Worm (Caenorhabditis elegans): ENCODE data around the gene F09F9.2.

ce11 chrX:4123368-4123767, 12.1 kb upstream of the F09F9.2 start:
- TF ChIP-seq nhr-43 (tag; optimal IDR thresholded peaks at IDR 0.05; ENCODE audit: poor library complexity, severe bottlenecking) = no peak
- no peak for TF ChIP-seq ceh-82 (tag; optimal IDR thresholded peaks at IDR 0.05)
